Worm (Caenorhabditis elegans) whole organism, L4 larva: Measurements from ENCODE around the gene ZC116.5.

Experiments
- ZK546.5 ChIP-seq, 2 experiments: sonication (generic microtip); optimal IDR thresholded peaks; 2 replicates each; lab custom pipeline; 2017; ENCODE audit warnings: missing biosample characterization in 2 of 2, missing genetic modification characterization in 2 of 2
- dmd-8 ChIP-seq: fragments of 200-800 bp; sonication (Bioruptor generic); IDR thresholded peaks from 2 replicates; pipeline ENCODE4 v1.3.6; 2022; ENCODE audit warnings: missing genetic modification characterization, missing compliant biosample characterization
- lin-38 ChIP-seq: fragments of 200-800 bp; sonication (Bioruptor generic); IDR thresholded peaks from 2 replicates; pipeline ENCODE4 v1.3.6; 2022; ENCODE audit warnings: missing genetic modification reagents, missing genetic modification characterization, missing compliant biosample characterization
- lin-39 ChIP-seq: fragments of 150-350 bp; optimal IDR thresholded peaks from 2 replicates; lab custom pipeline; 2014; ENCODE audit warnings: missing biosample characterization, missing genetic modification reagents, missing genetic modification characterization
- mxl-3 ChIP-seq: fragments of 200-800 bp; sonication (Bioruptor generic); optimal IDR thresholded peaks from 2 replicates; lab custom pipeline; 2018; ENCODE audit warnings: mild to moderate bottlenecking, missing genetic modification characterization, missing compliant biosample characterization
- nhr-11 ChIP-seq: fragments of 150-350 bp; optimal IDR thresholded peaks from 2 replicates; lab custom pipeline; 2014; ENCODE audit warnings: missing biosample characterization, missing genetic modification characterization
- nhr-76 ChIP-seq: fragments of 150-350 bp; optimal IDR thresholded peaks from 2 replicates; lab custom pipeline; 2014; ENCODE audit warnings: missing biosample characterization, missing genetic modification characterization
- zag-1 ChIP-seq: fragments of 150-350 bp; optimal IDR thresholded peaks from 2 replicates; lab custom pipeline; 2014; ENCODE audit warnings: missing biosample characterization, missing genetic modification characterization

DNA sequence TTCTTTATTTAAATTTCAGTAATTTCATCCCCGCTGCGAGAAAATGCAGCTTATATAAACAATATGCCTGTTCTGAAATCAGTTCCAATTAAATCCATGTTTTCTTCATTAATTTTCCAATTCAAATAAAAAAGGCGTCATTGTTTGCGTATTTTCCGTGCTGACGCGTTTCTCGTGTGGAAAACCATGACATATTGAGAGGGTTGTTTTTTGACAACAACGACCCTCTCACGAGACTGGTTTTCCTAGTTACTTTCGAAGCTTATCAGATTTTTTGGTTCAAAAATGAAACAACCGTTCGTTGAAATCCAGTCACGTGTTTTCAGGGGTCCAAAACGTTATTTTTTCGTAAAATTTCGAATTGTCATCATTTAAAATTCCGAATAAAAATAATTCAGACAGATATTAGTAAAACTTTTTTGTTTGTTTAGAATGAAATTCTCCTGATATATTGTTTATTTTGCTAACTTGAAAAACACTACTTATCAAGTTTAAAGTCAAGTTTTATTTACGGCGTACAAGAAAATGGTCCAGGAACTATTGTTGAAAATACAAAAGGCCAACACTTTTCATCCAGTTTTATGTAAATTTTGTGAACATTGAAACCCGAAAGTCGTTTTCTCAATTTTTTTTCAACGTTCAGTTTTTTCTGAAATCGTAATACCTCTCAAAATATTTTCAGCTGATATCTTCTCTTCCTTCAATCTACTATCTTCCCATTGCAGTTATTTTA is 9.1 kb downstream of the ZC116.5 start, which contains the start of gene C14C10.5:
- no peak for TF ChIP-seq zag-1 (tag; lab: Kevin White, UChicago)
- no peak for TF ChIP-seq dmd-8 (GFP tag; lab: Robert Waterston, UW)
- no peak for TF ChIP-seq nhr-11 (tag; lab: Kevin White, UChicago)
- TF ChIP-seq lin-39 (tag; lab: Kevin White, UChicago) = no peak
- TF ChIP-seq ZK546.5 (tag; optimal IDR thresholded peaks at IDR 0.05; lab: Kevin White, UChicago) = no peak
- TF ChIP-seq mxl-3 (GFP tag; lab: Kevin White, UChicago) = peak; percentile 15
- TF ChIP-seq nhr-76 (tag; lab: Kevin White, UChicago) = no peak
- no peak for TF ChIP-seq lin-38
